Worm (Caenorhabditis elegans): Measurements from ENCODE around the gene Y41D4A.3.

Gene Y41D4A.3

DNA sequence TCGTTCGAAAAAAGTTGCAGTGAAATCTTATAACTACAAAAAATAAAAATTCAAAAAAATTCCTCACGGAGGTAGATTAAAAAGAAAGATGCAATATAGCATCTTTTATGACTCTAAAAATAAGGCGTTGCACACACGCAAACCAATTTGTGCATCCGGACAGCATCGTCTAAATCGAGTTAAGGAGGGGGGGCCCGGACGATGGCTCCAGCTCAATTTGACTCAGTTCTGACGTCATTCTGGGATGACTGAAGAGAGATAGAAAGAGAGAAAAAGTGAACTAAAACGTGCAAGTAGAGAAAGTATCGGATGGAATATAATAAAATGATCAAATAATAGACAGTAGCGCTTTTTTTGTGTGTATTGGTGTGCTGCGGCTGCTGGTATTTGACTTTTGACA, 12.4 kb downstream of the Y41D4A.3 start (continued):
- no peak for TF ChIP-seq tlp-1 (tag; optimal IDR thresholded peaks at IDR 0.05)
- TF ChIP-seq pqm-1 (tag; optimal IDR thresholded peaks at IDR 0.05) = no peak
- no peak for TF ChIP-seq fos-1 (tag; optimal IDR thresholded peaks at IDR 0.05)
- TF ChIP-seq jun-1 (tag; optimal IDR thresholded peaks at IDR 0.05) = no peak
- TF ChIP-seq C16A3.4 (tag; optimal IDR thresholded peaks at IDR 0.05) = no peak
- no peak for TF ChIP-seq nhr-12 (tag; optimal IDR thresholded peaks at IDR 0.05)
- no peak for TF ChIP-seq unc-98 (GFP tag; IDR thresholded peaks at IDR 0.05)
- TF ChIP-seq ceh-63 (GFP tag; optimal IDR thresholded peaks at IDR 0.05) = no peak
- no peak for TF ChIP-seq elt-2 (tag; optimal IDR thresholded peaks at IDR 0.05)
- peak; percentile 21 for TF ChIP-seq egl-13 (tag; optimal IDR thresholded peaks at IDR 0.05)
- peak in 2 of 3 experiments; percentile 16 to 30 for TF ChIP-seq ceh-82 (tag; optimal IDR thresholded peaks at IDR 0.05)
- TF ChIP-seq fkh-8 (tag; optimal IDR thresholded peaks at IDR 0.05) = no peak
- TF ChIP-seq lin-13 (GFP tag; optimal IDR thresholded peaks at IDR 0.05) = no peak
- TF ChIP-seq snpc-4 (tag; optimal IDR thresholded peaks at IDR 0.05) = no peak
- TF ChIP-seq unc-130 (tag; optimal IDR thresholded peaks at IDR 0.05) = no peak
- TF ChIP-seq ceh-8 (GFP tag; optimal IDR thresholded peaks at IDR 0.05) = peak; percentile 31
- TF ChIP-seq fkh-4 (tag; optimal IDR thresholded peaks at IDR 0.05; ENCODE audit: borderline replicate concordance) = no peak
- no peak for TF ChIP-seq nhr-77 (tag; optimal IDR thresholded peaks at IDR 0.05)
- no peak for TF ChIP-seq irx-1 (tag; optimal IDR thresholded peaks at IDR 0.05)
- no peak for TF ChIP-seq efl-1 (optimal IDR thresholded peaks at IDR 0.05)
- TF ChIP-seq efl-1 (GFP tag; optimal IDR thresholded peaks at IDR 0.05 in 1 of 2) = no peak
- TF ChIP-seq rnt-1 (tag; optimal IDR thresholded peaks at IDR 0.05) = no peak
- no peak for TF ChIP-seq unc-62 (GFP tag; optimal IDR thresholded peaks at IDR 0.05)
- TF ChIP-seq efl-3 (GFP tag; optimal IDR thresholded peaks at IDR 0.05) = no peak
- TF ChIP-seq lin-35 (GFP tag; optimal IDR thresholded peaks at IDR 0.05) = peak in 1 of 2 experiments; percentile 5
- no peak for TF ChIP-seq pag-3 (tag; optimal IDR thresholded peaks at IDR 0.05; ENCODE audit: borderline replicate concordance, insufficient read depth)
- TF ChIP-seq elt-3 (tag; optimal IDR thresholded peaks at IDR 0.05) = no peak
- TF ChIP-seq ces-1 (GFP tag; optimal IDR thresholded peaks at IDR 0.05) = peak; percentile 93
- no peak for TF ChIP-seq unc-86 (tag; optimal IDR thresholded peaks at IDR 0.05)
- TF ChIP-seq hpl-2 (GFP tag; optimal IDR thresholded peaks at IDR 0.05) = no peak
- no peak for TF ChIP-seq nhr-20 (tag; optimal IDR thresholded peaks at IDR 0.05)
- no peak for TF ChIP-seq ets-5 (GFP tag; IDR thresholded peaks at IDR 0.05)
- no peak for TF ChIP-seq F16B12.6 (tag; optimal IDR thresholded peaks at IDR 0.05)
- TF ChIP-seq sup-37 (GFP tag; optimal IDR thresholded peaks at IDR 0.05) = no peak
- no peak for TF ChIP-seq nhr-76 (tag; optimal IDR thresholded peaks at IDR 0.05)
- no peak for TF ChIP-seq aha-1 (tag; optimal IDR thresholded peaks at IDR 0.05)
- TF ChIP-seq isw-1 (GFP tag; IDR thresholded peaks at IDR 0.05) = no peak
- TF ChIP-seq pax-3 (tag; optimal IDR thresholded peaks at IDR 0.05) = no peak
- no peak for TF ChIP-seq skn-1 (tag; optimal IDR thresholded peaks at IDR 0.05)
- TF ChIP-seq sox-4 (tag; optimal IDR thresholded peaks at IDR 0.05) = no peak
- TF ChIP-seq zag-1 (tag; optimal IDR thresholded peaks at IDR 0.05) = no peak
- no peak for TF ChIP-seq egl-27 (tag; optimal IDR thresholded peaks at IDR 0.05)
- TF ChIP-seq aly-2 (tag; optimal IDR thresholded peaks at IDR 0.05) = no peak

DNA sequence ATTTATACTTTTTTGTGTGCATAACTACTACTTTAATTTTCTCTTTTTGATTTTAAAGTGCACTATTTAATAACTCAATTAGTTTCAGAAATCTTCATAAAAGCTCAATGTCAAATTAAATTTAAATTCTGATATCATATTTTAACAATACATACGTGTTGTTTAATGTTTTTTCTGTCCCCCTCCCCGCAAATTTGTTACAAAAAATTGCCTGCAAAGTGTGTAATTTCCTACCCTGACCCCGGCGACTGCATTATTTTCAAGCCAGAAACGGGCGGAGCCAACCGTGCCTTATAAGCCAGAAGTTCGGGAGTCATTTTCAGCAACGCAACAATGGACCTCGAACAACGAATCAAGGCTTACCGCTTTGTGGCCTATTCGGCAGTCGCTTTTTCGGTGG, 14.7 kb downstream of the Y41D4A.3 start, which contains the start of gene col-108:
Gene col-108, plus strand, starts transcription at position 301 of the 400 bp plus-strand sequence.
- TF ChIP-seq snpc-4 (tag; optimal IDR thresholded peaks at IDR 0.05) = no peak
- TF ChIP-seq ama-1 (optimal IDR thresholded peaks at IDR 0.05) = no peak

Measured in whole organism, L1 larva.